Worm (Caenorhabditis elegans) whole organism, midembryonic: ENCODE measurements around the gene T24F1.7.

Source experiments
- klf-2 ChIP-seq: fragments of 200-800 bp; sonication (Bioruptor generic); conservative IDR thresholded peaks from 2 replicates; pipeline ENCODE4 v1.3.6; 2022; ENCODE audit warnings: missing genetic modification reagents, missing genetic modification characterization, missing compliant biosample characterization
- tab-1 ChIP-seq: fragments of 200-800 bp; sonication (Bioruptor generic); IDR thresholded peaks from 2 replicates; pipeline ENCODE4 v1.3.6; 2022; ENCODE audit warnings: missing genetic modification characterization, missing compliant biosample characterization
- ztf-23 ChIP-seq: fragments of 200-800 bp; sonication (Bioruptor generic); IDR thresholded peaks from 2 replicates; pipeline ENCODE4 v1.3.6; 2022; ENCODE audit warnings: missing genetic modification reagents, missing genetic modification characterization, missing compliant biosample characterization

ce11 chrII:11274876-11275275, 37.4 kb upstream of the T24F1.7 start:
- no peak for TF ChIP-seq klf-2
- TF ChIP-seq ztf-23, result no peak
- no peak for TF ChIP-seq tab-1
